Worm (Caenorhabditis elegans): ENCODE measurements around the gene nkb-3.

Gene nkb-3

ce11 chrX:13770508-13770978 lies at the start of gene nkb-3:
nkb-3 (minus strand) TSS chrX:13770558.
- no peak for TF ChIP-seq him-1 (tag; optimal IDR thresholded peaks at IDR 0.05)
- TF ChIP-seq dao-5 (tag; optimal IDR thresholded peaks at IDR 0.05): no peak
- TF ChIP-seq W03F9.2 (tag; optimal IDR thresholded peaks at IDR 0.05): no peak

ce11 chrX:13818791-13819190 lies 48.4 kb upstream of the nkb-3 start:
- TF ChIP-seq him-1 (tag; optimal IDR thresholded peaks at IDR 0.05) (no peak), W03F9.2 (tag; optimal IDR thresholded peaks at IDR 0.05) (no peak), dao-5 (tag; optimal IDR thresholded peaks at IDR 0.05) (no peak)

ce11 chrX:13811929-13812328 lies 41.6 kb upstream of the nkb-3 start:
- no peak for TF ChIP-seq W03F9.2 (tag; optimal IDR thresholded peaks at IDR 0.05)
- TF ChIP-seq him-1 (tag; optimal IDR thresholded peaks at IDR 0.05): no peak
- TF ChIP-seq dao-5 (tag; optimal IDR thresholded peaks at IDR 0.05): no peak

ce11 chrX:13811156-13811555 lies 40.8 kb upstream of the nkb-3 start:
- TF ChIP-seq dao-5 (tag; optimal IDR thresholded peaks at IDR 0.05) (no peak), him-1 (tag; optimal IDR thresholded peaks at IDR 0.05) (no peak)

ce11 chrX:13809773-13810172 lies 39.4 kb upstream of the nkb-3 start, which contains the start of gene obr-3:
obr-3 (minus strand) TSS chrX:13809873.
- TF ChIP-seq dao-5 (tag; optimal IDR thresholded peaks at IDR 0.05): no peak
- TF ChIP-seq him-1 (tag; optimal IDR thresholded peaks at IDR 0.05): no peak
- TF ChIP-seq W03F9.2 (tag; optimal IDR thresholded peaks at IDR 0.05): no peak

ce11 chrX:13803246-13803645 lies 32.9 kb upstream of the nkb-3 start:
- TF ChIP-seq him-1 (tag; optimal IDR thresholded peaks at IDR 0.05) (no peak), W03F9.2 (tag; optimal IDR thresholded peaks at IDR 0.05) (no peak), dao-5 (tag; optimal IDR thresholded peaks at IDR 0.05) (no peak)

ce11 chrX:13793525-13793924 lies 23.2 kb upstream of the nkb-3 start, which contains the start of gene ZK1086.2:
ZK1086.2 (minus strand) TSS chrX:13793625.
- TF ChIP-seq dao-5 (tag; optimal IDR thresholded peaks at IDR 0.05) (no peak), him-1 (tag; optimal IDR thresholded peaks at IDR 0.05) (no peak), W03F9.2 (tag; optimal IDR thresholded peaks at IDR 0.05) (no peak)

- TF ChIP-seq W03F9.2 (tag; optimal IDR thresholded peaks at IDR 0.05): no peak
- no peak for TF ChIP-seq dao-5 (tag; optimal IDR thresholded peaks at IDR 0.05)
- no peak for TF ChIP-seq him-1 (tag; optimal IDR thresholded peaks at IDR 0.05)
Observed at ce11 chrX:13790532-13790931, 20.2 kb upstream of the nkb-3 start, which contains the start of gene ZK1086.3. ZK1086.3 (plus strand) TSS chrX:13790832.

ce11 chrX:13785268-13785667 lies 14.9 kb upstream of the nkb-3 start, which contains the start of gene F55F3.4:
F55F3.4 (plus strand) TSS chrX:13785568.
- TF ChIP-seq W03F9.2 (tag; optimal IDR thresholded peaks at IDR 0.05): no peak
- no peak for TF ChIP-seq him-1 (tag; optimal IDR thresholded peaks at IDR 0.05)
- no peak for TF ChIP-seq dao-5 (tag; optimal IDR thresholded peaks at IDR 0.05)

ce11 chrX:13782074-13782462 lies 11.7 kb upstream of the nkb-3 start:
- TF ChIP-seq him-1 (tag; optimal IDR thresholded peaks at IDR 0.05) (no peak), W03F9.2 (tag; optimal IDR thresholded peaks at IDR 0.05) (no peak), dao-5 (tag; optimal IDR thresholded peaks at IDR 0.05) (no peak)

ce11 chrX:13781445-13782073 lies 11.2 kb upstream of the nkb-3 start:
- TF ChIP-seq W03F9.2 (tag; optimal IDR thresholded peaks at IDR 0.05) (no peak), him-1 (tag; optimal IDR thresholded peaks at IDR 0.05) (no peak), dao-5 (tag; optimal IDR thresholded peaks at IDR 0.05) (no peak)

- TF ChIP-seq dao-5 (tag; optimal IDR thresholded peaks at IDR 0.05) (no peak), W03F9.2 (tag; optimal IDR thresholded peaks at IDR 0.05) (no peak)
Observed at ce11 chrX:13775508-13775907, 5.2 kb upstream of the nkb-3 start.

ce11 chrX:13774144-13774543 lies 3.8 kb upstream of the nkb-3 start:
- TF ChIP-seq W03F9.2 (tag; optimal IDR thresholded peaks at IDR 0.05) (no peak), him-1 (tag; optimal IDR thresholded peaks at IDR 0.05) (no peak), dao-5 (tag; optimal IDR thresholded peaks at IDR 0.05) (no peak)

ce11 chrX:13772734-13773133 lies 2.4 kb upstream of the nkb-3 start:
- TF ChIP-seq him-1 (tag; optimal IDR thresholded peaks at IDR 0.05) (no peak), W03F9.2 (tag; optimal IDR thresholded peaks at IDR 0.05) (no peak), dao-5 (tag; optimal IDR thresholded peaks at IDR 0.05) (no peak)

- TF ChIP-seq dao-5 (tag; optimal IDR thresholded peaks at IDR 0.05) (no peak), W03F9.2 (tag; optimal IDR thresholded peaks at IDR 0.05) (no peak), him-1 (tag; optimal IDR thresholded peaks at IDR 0.05) (peak; percentile 58)
Observed at ce11 chrX:13768562-13768961, 1.8 kb downstream of the nkb-3 start.
